Fruit fly (Drosophila melanogaster): Measurements from ENCODE around the gene CG7800.

CG7800 gene

DNA sequence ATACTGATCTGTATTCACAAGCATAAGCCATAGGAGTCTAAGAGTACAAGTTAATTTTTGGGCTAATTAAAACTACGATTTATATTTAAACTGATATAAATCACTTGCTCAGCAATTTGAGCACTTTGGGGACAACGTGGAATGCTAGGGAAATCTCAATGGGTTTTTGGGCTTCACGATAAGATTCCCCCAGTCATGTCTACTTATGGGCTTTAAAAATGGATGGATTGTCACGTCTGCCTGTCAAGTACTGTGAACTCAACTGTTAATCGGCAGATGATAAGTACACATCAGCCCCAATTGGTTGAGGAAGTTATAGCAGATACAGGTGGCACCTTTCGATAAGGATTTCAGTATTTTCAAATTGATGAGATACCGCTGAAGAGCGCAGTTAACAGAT lies 34.3 kb upstream of the CG7800 start:
- TF ChIP-seq CG15710 (tag; optimal IDR thresholded peaks at IDR 0.05), result no peak
- TF ChIP-seq CG8159 (tag; optimal IDR thresholded peaks at IDR 0.05), result no peak
- no peak for TF ChIP-seq Pif1A (GFP tag; optimal IDR thresholded peaks at IDR 0.05)
- TF ChIP-seq CG10348 (GFP tag; IDR thresholded peaks at IDR 0.05), result no peak
- no peak for TF ChIP-seq CG8301 (tag; optimal IDR thresholded peaks at IDR 0.05)
- no peak for TF ChIP-seq CG12605 (GFP tag; IDR thresholded peaks at IDR 0.05)

DNA sequence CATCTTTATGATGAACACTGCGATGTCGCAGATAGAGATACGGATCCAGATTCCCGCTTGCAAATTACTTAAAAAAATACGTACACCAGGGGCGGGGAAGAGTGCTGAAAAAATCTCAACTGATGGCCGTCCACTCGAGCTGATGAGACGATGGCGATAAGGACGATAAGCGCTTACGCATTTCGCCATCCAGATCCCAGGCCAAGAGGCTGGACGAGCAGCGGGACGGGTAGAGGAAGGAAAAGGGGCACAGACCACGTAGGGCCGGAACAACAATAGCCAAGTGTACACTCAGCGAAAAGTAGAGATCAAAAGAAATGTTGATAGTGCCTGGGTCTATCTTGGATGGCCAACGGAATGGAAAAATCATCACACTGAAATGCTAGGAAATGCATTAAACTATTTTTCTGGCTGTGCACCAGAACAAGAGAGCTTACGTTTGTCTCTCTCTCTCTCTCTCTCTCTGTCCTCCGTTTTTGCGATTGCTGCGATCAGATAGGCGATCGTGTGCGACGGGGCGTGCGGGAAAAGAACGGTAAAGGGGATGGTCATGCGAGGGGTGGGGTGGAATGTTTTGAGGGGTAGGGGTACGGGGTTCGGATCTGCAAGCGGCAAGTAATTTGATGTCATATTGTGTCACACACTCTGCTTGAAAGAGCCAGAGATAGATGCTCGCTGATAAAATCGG lies 30.2 kb upstream of the CG7800 start:
- TF ChIP-seq CG8159 (tag; optimal IDR thresholded peaks at IDR 0.05) (peak; percentile 27), CG17806 (tag; optimal IDR thresholded peaks at IDR 0.05) (peak; percentile 7), fd96Ca (GFP tag; IDR thresholded peaks at IDR 0.05) (0 out of 3 replicates have a peak, but pooled peaks have one; percentile 9), Ets98B (GFP tag; IDR thresholded peaks at IDR 0.05) (no peak)

DNA sequence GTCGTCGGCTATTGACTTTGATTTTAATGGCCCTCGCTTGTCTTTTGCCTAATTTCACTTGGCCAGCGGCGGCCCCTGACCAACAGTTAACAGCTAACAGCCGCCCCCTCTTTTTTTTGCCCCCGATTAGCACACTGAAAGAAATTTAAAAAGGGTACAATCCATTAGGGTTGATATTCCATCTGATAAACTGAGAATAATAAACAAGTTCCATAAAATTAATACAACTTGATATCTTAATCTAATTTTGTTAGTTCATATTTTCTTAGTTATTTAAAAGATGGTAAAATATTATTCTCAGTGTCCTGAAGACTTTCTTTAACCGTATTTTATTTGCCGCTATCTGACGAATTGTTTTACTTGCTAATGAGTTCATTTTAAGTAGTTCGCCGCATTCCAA lies 28.3 kb upstream of the CG7800 start:
- no peak for TF ChIP-seq Ets98B (GFP tag; IDR thresholded peaks at IDR 0.05)
- TF ChIP-seq CG8301 (tag; optimal IDR thresholded peaks at IDR 0.05), result no peak
- TF ChIP-seq Pif1B (GFP tag; optimal IDR thresholded peaks at IDR 0.05), result no peak
- no peak for TF ChIP-seq Snoo (tag; optimal IDR thresholded peaks at IDR 0.05)
- TF ChIP-seq D1 (tag; optimal IDR thresholded peaks at IDR 0.05), result no peak
- no peak for TF ChIP-seq Pif1A (GFP tag; optimal IDR thresholded peaks at IDR 0.05)
- no peak for TF ChIP-seq CG4496 (GFP tag; IDR thresholded peaks at IDR 0.05)
- no peak for TF ChIP-seq CG14655 (GFP tag; optimal IDR thresholded peaks at IDR 0.05)
- no peak for TF ChIP-seq CG10348 (GFP tag; IDR thresholded peaks at IDR 0.05)

DNA sequence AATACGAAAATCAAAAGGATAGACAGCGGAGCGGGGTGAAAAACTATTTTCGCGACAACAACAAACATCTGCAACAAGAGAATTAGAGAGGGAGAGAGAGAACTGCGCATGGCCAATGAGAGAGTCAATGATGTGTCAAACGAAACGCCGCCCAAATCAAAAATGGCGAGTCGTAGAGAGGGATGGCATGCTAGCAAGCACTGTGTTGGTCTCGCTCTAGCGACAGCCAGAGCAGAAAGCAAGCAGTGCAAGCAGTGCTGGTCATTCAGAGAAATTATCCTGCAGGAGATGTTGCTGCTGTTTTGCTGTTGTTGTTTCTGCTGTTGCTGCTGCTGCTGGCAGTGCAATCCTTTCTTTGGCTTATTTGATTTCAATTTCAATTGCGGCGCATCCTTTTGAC lies 26.9 kb upstream of the CG7800 start:
- TF ChIP-seq CG8301 (tag; optimal IDR thresholded peaks at IDR 0.05) (no peak), CG10348 (GFP tag; IDR thresholded peaks at IDR 0.05) (no peak), CG32121 (GFP tag; IDR thresholded peaks at IDR 0.05) (0 out of 2 replicates have a peak, but pooled peaks have one; percentile 30), fd96Ca (GFP tag; IDR thresholded peaks at IDR 0.05) (0 out of 3 replicates have a peak, but pooled peaks have one; percentile 24)

DNA sequence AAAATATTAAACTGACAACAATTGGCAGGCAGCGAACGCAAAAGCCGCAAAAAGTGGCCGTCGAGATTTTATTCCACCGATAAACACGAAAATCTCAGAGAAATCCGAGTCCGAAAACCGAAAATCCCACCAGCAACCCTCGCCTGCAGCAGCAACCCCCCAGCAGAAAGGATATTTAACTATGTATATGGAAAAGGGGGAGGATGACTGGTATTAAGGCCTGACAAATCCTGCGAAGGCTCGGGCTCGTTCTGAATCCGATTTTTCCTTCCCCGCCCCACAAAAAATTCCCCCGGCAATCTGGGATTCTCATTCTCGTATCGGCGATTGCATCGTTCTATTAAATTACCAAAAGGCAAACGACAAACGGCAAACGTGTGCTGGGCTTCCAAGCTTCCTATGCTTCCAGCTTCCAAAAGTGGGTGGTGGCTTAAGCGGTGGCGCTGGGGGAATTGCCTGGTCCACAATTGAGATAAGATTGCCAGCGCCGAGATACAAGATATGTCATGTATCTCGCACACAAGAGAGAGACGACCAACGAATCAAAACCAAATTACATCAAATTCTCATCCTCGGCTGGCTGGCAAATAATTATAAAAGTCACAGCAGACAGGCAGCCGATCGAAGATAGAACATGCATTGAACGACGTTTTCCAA lies 25.4 kb upstream of the CG7800 start:
- no peak for TF ChIP-seq CG9948 (tag; optimal IDR thresholded peaks at IDR 0.05)
- TF ChIP-seq D1 (tag; optimal IDR thresholded peaks at IDR 0.05), result no peak
- TF ChIP-seq Snoo (tag; optimal IDR thresholded peaks at IDR 0.05), result no peak
- no peak for TF ChIP-seq fd96Ca (GFP tag; IDR thresholded peaks at IDR 0.05)
- TF ChIP-seq CG15710 (tag; optimal IDR thresholded peaks at IDR 0.05), result no peak
- TF ChIP-seq CG4496 (GFP tag; IDR thresholded peaks at IDR 0.05), result no peak
- no peak for TF ChIP-seq CG34367 (tag; optimal IDR thresholded peaks at IDR 0.05)
- no peak for TF ChIP-seq CG13204 (GFP tag; optimal IDR thresholded peaks at IDR 0.05)
- TF ChIP-seq rn (GFP tag; IDR thresholded peaks at IDR 0.05), result no peak
- no peak for TF ChIP-seq EcR (GFP tag; optimal IDR thresholded peaks at IDR 0.05)
- TF ChIP-seq Pif1A (GFP tag; optimal IDR thresholded peaks at IDR 0.05), result no peak
- no peak for TF ChIP-seq CG14655 (GFP tag; optimal IDR thresholded peaks at IDR 0.05)
- no peak for TF ChIP-seq CG8301 (tag; optimal IDR thresholded peaks at IDR 0.05)
- no peak for TF ChIP-seq Ets98B (GFP tag; IDR thresholded peaks at IDR 0.05)
- TF ChIP-seq CG32121 (GFP tag; IDR thresholded peaks at IDR 0.05), result no peak
- TF ChIP-seq CG12605 (GFP tag; IDR thresholded peaks at IDR 0.05), result no peak

DNA sequence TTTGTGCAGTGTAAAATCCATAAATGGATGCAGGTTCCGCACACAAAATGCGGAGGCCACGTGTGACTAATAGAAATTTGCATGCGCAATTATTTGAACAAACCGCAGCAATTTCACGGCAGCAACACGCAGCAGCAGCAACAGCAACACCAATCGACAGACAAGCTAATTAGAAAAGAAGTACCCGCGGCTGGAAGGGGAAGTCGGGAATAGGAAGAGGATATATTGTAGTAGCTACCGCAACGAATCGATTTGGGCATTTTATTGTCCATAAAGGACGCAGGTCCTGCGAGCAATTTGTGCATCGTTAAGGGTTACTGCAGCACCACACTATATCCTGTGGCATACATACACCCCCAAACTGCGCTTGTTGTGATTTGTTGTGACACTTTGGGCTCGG lies 24.6 kb upstream of the CG7800 start:
- TF ChIP-seq CG15710 (tag; optimal IDR thresholded peaks at IDR 0.05) (no peak), CG8301 (tag; optimal IDR thresholded peaks at IDR 0.05) (no peak), gl (tag; optimal IDR thresholded peaks at IDR 0.05) (no peak), CG17806 (tag; optimal IDR thresholded peaks at IDR 0.05) (no peak), CG8159 (tag; optimal IDR thresholded peaks at IDR 0.05) (no peak), D1 (tag; optimal IDR thresholded peaks at IDR 0.05) (no peak), Pif1B (GFP tag; optimal IDR thresholded peaks at IDR 0.05) (no peak), CG13204 (GFP tag; optimal IDR thresholded peaks at IDR 0.05) (no peak), Ets98B (GFP tag; IDR thresholded peaks at IDR 0.05) (no peak), CG9948 (tag; optimal IDR thresholded peaks at IDR 0.05) (no peak), CG14655 (GFP tag; optimal IDR thresholded peaks at IDR 0.05) (no peak), CG32121 (GFP tag; IDR thresholded peaks at IDR 0.05) (no peak), CG10348 (GFP tag; IDR thresholded peaks at IDR 0.05) (no peak), rn (GFP tag; IDR thresholded peaks at IDR 0.05) (no peak)

DNA sequence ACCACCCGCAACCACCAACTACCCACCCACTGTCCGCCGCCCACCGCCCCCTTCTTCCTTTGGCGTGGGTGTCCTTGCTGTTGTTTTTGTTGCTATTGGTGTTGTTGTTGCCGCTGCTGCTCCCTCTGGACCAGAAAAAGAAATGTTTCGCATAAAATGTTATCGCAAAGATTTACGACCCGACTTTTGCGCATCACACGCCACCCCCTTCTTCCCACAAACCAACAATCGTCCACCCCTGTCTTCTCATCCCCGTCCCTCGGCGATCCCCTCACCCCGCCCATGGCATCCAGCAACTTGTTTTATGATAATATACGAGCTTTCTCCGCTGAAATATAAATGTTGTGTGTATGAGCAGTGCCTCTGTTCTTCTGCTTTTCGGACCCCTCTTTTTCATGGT lies 22.7 kb upstream of the CG7800 start:
- TF ChIP-seq CG8301 (tag; optimal IDR thresholded peaks at IDR 0.05) (no peak), Ets98B (GFP tag; IDR thresholded peaks at IDR 0.05) (no peak), Pif1A (GFP tag; optimal IDR thresholded peaks at IDR 0.05) (no peak), CG13204 (GFP tag; optimal IDR thresholded peaks at IDR 0.05) (no peak), CG12605 (GFP tag; IDR thresholded peaks at IDR 0.05) (no peak), CG4496 (GFP tag; IDR thresholded peaks at IDR 0.05) (no peak)

Measured in whole organism, pupa.